Worm (Caenorhabditis elegans) whole organism, L4/young adult: ENCODE measurements around the gene Y25C1A.14.
"Not testable (repeated sequence)": the region's sequence is repeated elsewhere in the genome, so short reads cannot be mapped to it uniquely, and the experiment has no call there.

Experiments
- W03F9.2 ChIP-seq: fragments of 150-350 bp; optimal IDR thresholded peaks from 2 replicates; lab custom pipeline; 2014; ENCODE audit warnings: missing biosample characterization, missing genetic modification characterization
- dao-5 ChIP-seq: sonication (generic microtip); optimal IDR thresholded peaks from 2 replicates; lab custom pipeline; 2016; ENCODE audit warnings: missing genotype, missing genetic modification characterization, moderate library complexity, missing compliant biosample characterization
- him-1 ChIP-seq: sonication (generic microtip); optimal IDR thresholded peaks from 2 replicates; lab custom pipeline; 2016; ENCODE audit warnings: missing genotype, missing genetic modification reagents, missing genetic modification characterization, missing compliant biosample characterization

Gene Y25C1A.14

ce11 chrII:3096857-3097256, at the start of gene Y25C1A.14:
Y25C1A.14 (minus strand) TSS chrII:3096957.
- TF ChIP-seq him-1 (tag; lab: Kevin White, UChicago): no peak
- TF ChIP-seq dao-5 (tag; lab: Kevin White, UChicago): no peak

- TF ChIP-seq him-1 (tag; lab: Kevin White, UChicago): no peak
- no peak for TF ChIP-seq W03F9.2 (tag; lab: Kevin White, UChicago)
- no peak for TF ChIP-seq dao-5 (tag; lab: Kevin White, UChicago)
These were observed 49.1 kb upstream of the Y25C1A.14 start, which contains the start of gene T10D4.15 for ce11 chrII:3145842-3146241. T10D4.15 (plus strand) TSS chrII:3146142.

ce11 chrII:3144552-3144951, 47.8 kb upstream of the Y25C1A.14 start, which contains the start of gene sri-43:
sri-43 (minus strand) TSS chrII:3144652.
- TF ChIP-seq him-1, dao-5, W03F9.2 (tag; lab: Kevin White, UChicago): not testable (repeated sequence)

ce11 chrII:3142855-3143254, 46.1 kb upstream of the Y25C1A.14 start, which contains the start of gene sri-42:
sri-42 (minus strand) TSS chrII:3142955.
- TF ChIP-seq W03F9.2, him-1, dao-5 (tag; lab: Kevin White, UChicago): not testable (repeated sequence)

DNA sequence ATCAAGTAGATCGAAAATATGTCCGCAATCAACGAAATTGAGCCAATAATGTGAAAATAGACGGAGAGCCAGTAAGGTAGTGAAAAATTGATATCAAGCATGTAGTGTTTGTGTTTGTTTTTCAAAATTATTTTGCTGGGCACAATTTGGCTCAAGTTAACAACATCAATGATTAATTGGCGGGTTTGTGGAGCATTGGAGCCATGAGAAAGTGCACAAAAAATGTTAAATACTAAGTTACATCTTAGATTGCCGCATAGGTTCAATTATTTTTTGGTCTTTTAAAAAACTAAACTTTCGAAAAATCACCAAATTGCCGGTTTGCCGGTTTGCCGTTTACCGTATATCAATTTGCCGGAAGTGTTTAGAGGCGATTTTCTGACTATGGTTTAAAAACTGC, 41.0 kb upstream of the Y25C1A.14 start, which contains the start of gene sri-54:
Gene sri-54 (minus strand): TSS at position 101 of the 400 bp plus-strand sequence.
- TF ChIP-seq dao-5 (tag; lab: Kevin White, UChicago): no peak
- TF ChIP-seq him-1 (tag; lab: Kevin White, UChicago): no peak
- no peak for TF ChIP-seq W03F9.2 (tag; lab: Kevin White, UChicago)

DNA sequence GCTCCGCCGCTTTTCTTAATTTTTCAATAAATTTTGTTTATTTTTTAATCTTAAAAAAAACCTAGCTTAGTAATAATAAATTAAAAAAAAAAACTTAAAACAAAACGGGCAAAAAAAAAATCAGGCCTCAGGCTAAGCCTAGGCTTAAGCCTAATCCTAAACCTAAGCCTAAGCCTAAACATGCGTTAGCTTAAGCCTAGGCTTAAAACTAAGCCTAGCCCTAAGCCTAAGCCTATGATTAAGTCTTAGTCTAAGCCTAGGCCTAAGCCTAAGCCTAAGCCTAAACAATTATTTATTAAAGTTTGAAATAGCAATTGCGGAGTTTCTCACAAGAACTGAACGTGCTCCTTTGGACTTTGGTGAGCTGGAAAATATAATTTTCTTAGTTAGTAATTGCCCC, 38.5 kb upstream of the Y25C1A.14 start:
- TF ChIP-seq dao-5 (tag; lab: Kevin White, UChicago): no peak
- no peak for TF ChIP-seq him-1 (tag; lab: Kevin White, UChicago)
- no peak for TF ChIP-seq W03F9.2 (tag; lab: Kevin White, UChicago)

ce11 chrII:3129007-3129406, 32.2 kb upstream of the Y25C1A.14 start, which contains the start of gene chil-24:
chil-24 (plus strand) TSS chrII:3129162.
- TF ChIP-seq W03F9.2 (tag; lab: Kevin White, UChicago) (no peak), dao-5 (tag; lab: Kevin White, UChicago) (no peak), him-1 (tag; lab: Kevin White, UChicago) (no peak)

- TF ChIP-seq W03F9.2, dao-5, him-1 (tag; lab: Kevin White, UChicago): not testable (repeated sequence)
These were observed 30.0 kb upstream of the Y25C1A.14 start, which contains the start of gene ins-31 for ce11 chrII:3126741-3127140. ins-31 (plus strand) TSS chrII:3127041.

ce11 chrII:3126341-3126740, 29.6 kb upstream of the Y25C1A.14 start, which contains the start of gene ins-19:
ins-19 (minus strand) TSS chrII:3126441.
- TF ChIP-seq W03F9.2 (tag; lab: Kevin White, UChicago) (no peak), dao-5 (tag; lab: Kevin White, UChicago) (no peak), him-1 (tag; lab: Kevin White, UChicago) (no peak)

ce11 chrII:3123206-3123605, 26.4 kb upstream of the Y25C1A.14 start, which contains the start of gene srh-71:
srh-71 (plus strand) TSS chrII:3123506.
- TF ChIP-seq dao-5 (tag; lab: Kevin White, UChicago) (no peak), him-1 (tag; lab: Kevin White, UChicago) (no peak), W03F9.2 (tag; lab: Kevin White, UChicago) (no peak)

DNA sequence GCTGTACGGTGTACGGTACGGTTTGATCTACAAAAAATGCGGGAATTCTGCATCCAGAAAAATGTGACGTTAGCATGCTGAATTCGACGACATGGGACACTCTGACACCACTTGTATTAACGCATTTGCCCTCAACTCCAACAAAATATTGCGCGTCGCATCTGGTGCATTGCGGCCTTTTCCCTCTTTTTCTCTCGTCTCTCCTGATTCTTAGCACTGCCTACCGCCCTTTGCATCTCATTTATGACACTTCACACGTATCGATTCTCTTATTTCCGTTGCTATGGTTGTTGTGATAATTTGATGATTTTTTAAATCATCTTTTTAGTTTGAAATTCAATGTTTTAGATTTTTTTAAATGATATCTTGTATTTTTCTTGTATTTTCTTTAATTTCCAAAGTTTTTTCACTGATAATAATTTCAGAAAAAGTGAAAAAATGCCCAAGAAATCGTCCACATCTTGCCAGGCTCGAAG, 22.2 kb upstream of the Y25C1A.14 start, which contains the start of gene T10D4.6:
Gene T10D4.6 (plus strand): TSS at position 426 of the 476 bp plus-strand sequence.
- TF ChIP-seq dao-5 (tag; lab: Kevin White, UChicago): no peak
- no peak for TF ChIP-seq him-1 (tag; lab: Kevin White, UChicago)
- no peak for TF ChIP-seq W03F9.2 (tag; lab: Kevin White, UChicago)

ce11 chrII:3117471-3117870, 20.7 kb upstream of the Y25C1A.14 start, which contains the start of gene T10D4.7:
T10D4.7 (plus strand) TSS chrII:3117771.
- TF ChIP-seq dao-5 (tag; lab: Kevin White, UChicago) (no peak), W03F9.2 (tag; lab: Kevin White, UChicago) (no peak), him-1 (tag; lab: Kevin White, UChicago) (no peak)

- no peak for TF ChIP-seq W03F9.2 (tag; lab: Kevin White, UChicago)
- no peak for TF ChIP-seq him-1 (tag; lab: Kevin White, UChicago)
- no peak for TF ChIP-seq dao-5 (tag; lab: Kevin White, UChicago)
These were observed 17.2 kb upstream of the Y25C1A.14 start, which contains the start of gene clec-123 for ce11 chrII:3113934-3114333. clec-123 (plus strand) TSS chrII:3114234.
